Worm (Caenorhabditis elegans): ENCODE data around the gene ucr-2.2.

DNA sequence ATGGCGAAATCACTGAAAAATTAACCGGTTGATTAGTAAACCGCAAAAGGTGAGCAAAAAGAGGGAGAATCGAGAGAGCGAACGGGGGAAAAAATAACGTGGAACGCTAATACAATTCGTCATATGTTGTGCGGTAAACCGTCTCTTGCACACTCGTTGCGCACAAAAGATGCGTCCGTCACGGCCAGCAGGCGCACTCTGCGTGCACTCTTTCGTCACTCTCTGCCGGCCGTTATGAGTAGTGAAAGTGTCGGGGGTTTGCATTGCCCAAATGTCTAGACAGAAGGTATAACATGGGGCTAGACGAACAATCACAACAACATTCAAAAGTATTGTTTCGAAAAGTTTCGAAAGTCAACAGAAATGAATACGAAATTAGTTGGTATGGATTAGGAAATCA is 7.8 kb downstream of the ucr-2.2 start, which contains the start of gene pkhm-2:
- TF ChIP-seq che-1 (tag; optimal IDR thresholded peaks at IDR 0.05) (peak; percentile 41), F13H6.1 (tag; optimal IDR thresholded peaks at IDR 0.05) (peak; percentile 34)

All from whole organism, late embryonic.